Fruit fly (Drosophila melanogaster): ENCODE data around the gene Mettl3.

Mettl3 gene

DNA sequence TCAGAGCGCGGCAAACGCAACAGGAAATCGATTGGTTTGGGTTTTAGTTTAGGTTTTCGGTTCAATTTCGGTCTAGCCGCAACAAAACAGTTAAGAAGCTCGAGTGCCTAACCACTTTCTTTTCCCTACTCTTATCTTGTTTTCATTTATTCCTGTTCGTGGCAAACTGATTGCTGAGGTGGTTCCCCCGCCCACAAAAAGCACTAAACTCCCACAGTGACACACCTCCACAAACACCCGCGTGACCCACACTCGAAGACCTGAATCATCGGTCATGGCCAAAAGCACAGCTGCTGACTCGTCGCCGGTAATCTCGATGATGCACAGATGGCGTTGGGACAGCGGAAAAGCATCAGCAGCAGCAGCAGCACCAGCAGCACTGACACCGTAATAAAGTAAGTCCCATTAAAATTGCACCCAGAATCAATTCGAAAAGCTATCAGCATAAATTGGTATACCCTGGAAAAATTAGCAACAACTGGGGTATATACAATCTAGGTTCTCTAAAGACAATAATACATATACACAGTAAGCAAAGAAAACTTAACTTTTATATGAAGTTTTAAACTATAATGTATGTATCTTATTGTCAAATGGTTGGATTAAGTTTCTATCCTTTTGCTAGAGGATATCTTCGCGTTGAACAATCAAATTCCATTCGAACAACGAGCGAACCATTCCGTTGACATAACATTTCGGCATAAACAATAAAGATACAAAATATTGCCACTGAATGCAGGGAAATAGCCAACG is 6.1 kb upstream of the Mettl3 start (continued):
- TF ChIP-seq row (GFP tag; IDR thresholded peaks at IDR 0.05) (peak; percentile 51; the same call in 2 of the 3 replicates), CG18764 (GFP tag; optimal IDR thresholded peaks at IDR 0.05) (no peak), CG9876 (GFP tag; optimal IDR thresholded peaks at IDR 0.05) (no peak), CG14667 (GFP tag; IDR thresholded peaks at IDR 0.05) (no peak), CG6813 (GFP tag; optimal IDR thresholded peaks at IDR 0.05) (no peak), dpn (GFP tag; optimal IDR thresholded peaks at IDR 0.05) (peak; percentile 30 to 35), CG11560 (tag; IDR thresholded peaks at IDR 0.05) (no peak), Hr3 (GFP tag; optimal IDR thresholded peaks at IDR 0.05) (peak; percentile 3), CG11093 (GFP tag; IDR thresholded peaks at IDR 0.05) (0 out of 3 replicates have a peak, but pooled peaks have one; percentile 25), Six4 (GFP tag; optimal IDR thresholded peaks at IDR 0.05) (no peak), Neu2 (GFP tag; optimal IDR thresholded peaks at IDR 0.05; ENCODE audit: borderline replicate concordance) (no peak), CTCF (GFP tag; optimal IDR thresholded peaks at IDR 0.05) (no peak), CG8478 (optimal IDR thresholded peaks at IDR 0.05) (no peak), odd (GFP tag; optimal IDR thresholded peaks at IDR 0.05) (no peak), CG13296 (GFP tag; optimal IDR thresholded peaks at IDR 0.05) (no peak), sna (GFP tag; IDR thresholded peaks at IDR 0.05; ENCODE audit: partially characterized antibody) (no peak), sens-2 (GFP tag; IDR thresholded peaks at IDR 0.05) (no peak), gsb-n (tag; optimal IDR thresholded peaks at IDR 0.05) (no peak), CG16813 (GFP tag; IDR thresholded peaks at IDR 0.05; ENCODE audit: partially characterized antibody) (no peak), D (optimal IDR thresholded peaks at IDR 0.05) (no peak), D (GFP tag; optimal IDR thresholded peaks at IDR 0.05) (no peak), pfk (GFP tag; optimal IDR thresholded peaks at IDR 0.05) (no peak), MTF-1 (GFP tag; optimal IDR thresholded peaks at IDR 0.05; ENCODE audit: borderline replicate concordance) (no peak), crol (GFP tag; IDR thresholded peaks at IDR 0.05) (no peak), CG14014 (GFP tag; IDR thresholded peaks at IDR 0.05) (peak; percentile 36; the same call in 1 of the 2 replicates), CG7987 (GFP tag; optimal IDR thresholded peaks at IDR 0.05) (no peak), ewg (GFP tag; optimal IDR thresholded peaks at IDR 0.05) (no peak), CG17186 (GFP tag; optimal IDR thresholded peaks at IDR 0.05) (no peak), lilli (GFP tag; optimal IDR thresholded peaks at IDR 0.05) (peak; percentile 42), CG3281 (GFP tag; optimal IDR thresholded peaks at IDR 0.05) (no peak), HmgZ (tag; optimal IDR thresholded peaks at IDR 0.05) (no peak), CG6765 (GFP tag; optimal IDR thresholded peaks at IDR 0.05) (no peak), H15 (GFP tag; IDR thresholded peaks at IDR 0.05) (no peak), CG10462 (GFP tag; optimal IDR thresholded peaks at IDR 0.05) (no peak), gfzf (GFP tag; optimal IDR thresholded peaks at IDR 0.05) (no peak), Bgb (GFP tag; IDR thresholded peaks at IDR 0.05; ENCODE audit: partially characterized antibody) (no peak), nmo (GFP tag; optimal IDR thresholded peaks at IDR 0.05) (peak; percentile 47), ci (GFP tag; IDR thresholded peaks at IDR 0.05) (0 out of 3 replicates have a peak, but pooled peaks have one; percentile 56), Ada2b (GFP tag; IDR thresholded peaks at IDR 0.05) (peak; percentile 43; the same call in 1 of the 2 replicates), CG2199 (GFP tag; IDR thresholded peaks at IDR 0.05) (no peak), fd102C (GFP tag; optimal IDR thresholded peaks at IDR 0.05) (no peak), CG1024 (GFP tag; IDR thresholded peaks at IDR 0.05) (no peak), H2.0 (GFP tag; IDR thresholded peaks at IDR 0.05) (peak; percentile 36; the same call in 1 of the 2 replicates), Meics (GFP tag; optimal IDR thresholded peaks at IDR 0.05) (peak; percentile 9), kay (GFP tag; optimal IDR thresholded peaks at IDR 0.05) (no peak), CG8924 (tag; optimal IDR thresholded peaks at IDR 0.05) (peak; percentile 47), CG2889 (GFP tag; IDR thresholded peaks at IDR 0.05) (no peak), Ets65A (GFP tag) (no peak), ERR (GFP tag; optimal IDR thresholded peaks at IDR 0.05) (no peak), nerfin-1 (tag; optimal IDR thresholded peaks at IDR 0.05) (no peak), dan (GFP tag; IDR thresholded peaks at IDR 0.05) (no peak)

Measured in whole organism, embryonic.